Fruit fly (Drosophila melanogaster) whole organism, embryonic: ENCODE data around the gene CG15772.

Source experiments
- Ada2b ChIP-seq: fragments of 200-800 bp; sonication (Bioruptor generic); IDR thresholded peaks from 2 replicates; pipeline ENCODE4 v1.3.6; 2022; ENCODE audit warnings: missing biosample characterization, missing genetic modification characterization
- Adf1 ChIP-seq: fragments of 200-800 bp; sonication (Bioruptor generic); IDR thresholded peaks from 2 replicates; pipeline ENCODE4 v1.3.6; 2022; ENCODE audit warnings: missing biosample characterization, missing genetic modification characterization
- BtbVII ChIP-seq: fragments of 200-800 bp; sonication (Bioruptor generic); optimal IDR thresholded peaks from 3 replicates; lab custom pipeline; 2017; ENCODE audit warnings: missing biosample characterization, mild to moderate bottlenecking, missing genetic modification characterization
- CG12299 ChIP-seq: fragments of 200-800 bp; sonication (Bioruptor generic); optimal IDR thresholded peaks from 2 replicates; lab custom pipeline; 2018; ENCODE audit warnings: missing biosample characterization, mild to moderate bottlenecking, missing genetic modification characterization
- CG1647 ChIP-seq: fragments of 200-800 bp; sonication (Bioruptor generic); optimal IDR thresholded peaks from 3 replicates; lab custom pipeline; 2016; ENCODE audit warnings: missing biosample characterization, missing genetic modification characterization
- CG16813 ChIP-seq: fragments of 200-800 bp; sonication (Bioruptor generic); IDR thresholded peaks from 3 replicates; pipeline ENCODE4 v1.3.6; 2022; ENCODE audit warnings: missing biosample characterization, missing genetic modification characterization; ENCODE audit not compliant: partially characterized antibody
- CG17328 ChIP-seq: fragments of 200-800 bp; sonication (Bioruptor generic); IDR thresholded peaks from 2 replicates; pipeline ENCODE4 v1.3.6; 2022; ENCODE audit warnings: missing biosample characterization, missing genetic modification characterization
- CG2889 ChIP-seq: fragments of 200-800 bp; sonication (Bioruptor generic); IDR thresholded peaks from 3 replicates; pipeline ENCODE4 v1.3.6; 2022; ENCODE audit warnings: missing biosample characterization, missing genetic modification characterization
- CG30020 ChIP-seq: fragments of 200-800 bp; optimal IDR thresholded peaks from 2 replicates; lab custom pipeline; 2019; ENCODE audit warnings: missing biosample characterization, mild to moderate bottlenecking, missing genetic modification characterization, moderate library complexity
- CG34422 ChIP-seq: fragments of 200-800 bp; sonication (Bioruptor generic); IDR thresholded peaks from 3 replicates; pipeline ENCODE4 v1.3.6; 2022; ENCODE audit warnings: missing biosample characterization, missing genetic modification characterization
- CG3838 ChIP-seq: fragments of 200-800 bp; sonication (Bioruptor generic); optimal IDR thresholded peaks from 3 replicates; lab custom pipeline; 2016; ENCODE audit warnings: missing biosample characterization, missing genetic modification characterization
- CG6689 ChIP-seq: fragments of 200-800 bp; sonication (Bioruptor generic); IDR thresholded peaks from 2 replicates; pipeline ENCODE4 v1.3.6; 2022; ENCODE audit warnings: missing biosample characterization, missing genetic modification characterization
- CG6765 ChIP-seq: fragments of 200-800 bp; sonication (Bioruptor generic); optimal IDR thresholded peaks from 3 replicates; lab custom pipeline; 2017; ENCODE audit warnings: missing biosample characterization, mild to moderate bottlenecking, missing genetic modification characterization
- CG7271 ChIP-seq: fragments of 200-800 bp; sonication (Bioruptor generic); optimal IDR thresholded peaks from 2 replicates; lab custom pipeline; 2018; ENCODE audit warnings: missing biosample characterization, mild to moderate bottlenecking, missing genetic modification characterization, moderate library complexity
- CG8388 ChIP-seq: fragments of 200-800 bp; sonication (Bioruptor generic); optimal IDR thresholded peaks from 2 replicates; lab custom pipeline; 2019; ENCODE audit warnings: missing biosample characterization, mild to moderate bottlenecking, missing genetic modification characterization, moderate library complexity
- CG9817 ChIP-seq: fragments of 200-800 bp; sonication (Bioruptor generic); optimal IDR thresholded peaks from 2 replicates; lab custom pipeline; 2018; ENCODE audit warnings: missing biosample characterization, mild to moderate bottlenecking, missing genetic modification characterization, moderate library complexity
- CG9876 ChIP-seq: fragments of 200-800 bp; sonication (Bioruptor generic); optimal IDR thresholded peaks from 2 replicates; lab custom pipeline; 2016; ENCODE audit warnings: missing biosample characterization, missing genetic modification characterization
- Camta ChIP-seq: fragments of 200-800 bp; sonication (Bioruptor generic); optimal IDR thresholded peaks from 2 replicates; lab custom pipeline; 2016; ENCODE audit warnings: missing biosample characterization, missing genetic modification characterization
- Fer3 ChIP-seq: fragments of 200-800 bp; sonication (Bioruptor generic); optimal IDR thresholded peaks from 2 replicates; lab custom pipeline; 2018; ENCODE audit warnings: missing biosample characterization, mild to moderate bottlenecking, missing genetic modification characterization, moderate library complexity
- HLH3B ChIP-seq: fragments of 200-800 bp; sonication (Bioruptor generic); IDR thresholded peaks from 2 replicates; pipeline ENCODE4 v1.3.6; 2022; ENCODE audit warnings: missing biosample characterization, missing genetic modification characterization
- HLH4C ChIP-seq: fragments of 200-800 bp; sonication (Bioruptor generic); IDR thresholded peaks from 3 replicates; pipeline ENCODE4 v1.3.6; 2022; ENCODE audit warnings: missing biosample characterization, missing genetic modification characterization; ENCODE audit not compliant: partially characterized antibody
- HLH54F ChIP-seq: fragments of 200-800 bp; sonication (Bioruptor generic); optimal IDR thresholded peaks from 3 replicates; lab custom pipeline; 2016; ENCODE audit warnings: missing biosample characterization, missing genetic modification characterization
- Lpt ChIP-seq: fragments of >200 bp; optimal IDR thresholded peaks from 2 replicates; lab custom pipeline; 2018; ENCODE audit warnings: missing biosample characterization, missing genetic modification characterization
- Nf-YB ChIP-seq: fragments of 200-800 bp; sonication (Bioruptor generic); optimal IDR thresholded peaks from 3 replicates; lab custom pipeline; 2019; ENCODE audit warnings: missing biosample characterization, mild to moderate bottlenecking, missing genetic modification characterization, moderate library complexity
- Ravus ChIP-seq: fragments of 200-800 bp; sonication (Bioruptor generic); IDR thresholded peaks from 2 replicates; pipeline ENCODE4 v1.3.6; 2022; ENCODE audit warnings: missing biosample characterization, missing genetic modification characterization
- Sry-β ChIP-seq: fragments of 200-800 bp; sonication (Bioruptor generic); optimal IDR thresholded peaks from 2 replicates; lab custom pipeline; 2018; ENCODE audit warnings: missing biosample characterization, mild to moderate bottlenecking, missing genetic modification characterization, moderate library complexity
- TFAM ChIP-seq: fragments of 200-800 bp; sonication (Bioruptor generic); optimal IDR thresholded peaks from 2 replicates; lab custom pipeline; 2017; ENCODE audit warnings: missing biosample characterization, missing genetic modification characterization, inconsistent platforms
- cad ChIP-seq: fragments of >200 bp; optimal IDR thresholded peaks from 2 replicates; lab custom pipeline; 2017; ENCODE audit warnings: missing biosample characterization, missing genetic modification characterization
- dimm ChIP-seq: fragments of 200-800 bp; sonication (Bioruptor generic); IDR thresholded peaks from 2 replicates; pipeline ENCODE4 v1.3.6; 2022; ENCODE audit warnings: missing biosample characterization, missing genetic modification characterization
- dpn ChIP-seq, 2 experiments: fragments of 200-800 bp; sonication (Bioruptor generic); optimal IDR thresholded peaks; 3 replicates each; lab custom pipeline; 2016; ENCODE audit warnings: missing biosample characterization in 2 of 2, missing genetic modification characterization in 2 of 2
- fd64A ChIP-seq: fragments of 200-800 bp; sonication (Bioruptor generic); optimal IDR thresholded peaks from 3 replicates; lab custom pipeline; 2018; ENCODE audit warnings: missing biosample characterization, mild to moderate bottlenecking, missing genetic modification characterization
- gce ChIP-seq: fragments of 200-800 bp; sonication (Bioruptor generic); IDR thresholded peaks from 3 replicates; pipeline ENCODE4 v1.3.6; 2022; ENCODE audit warnings: missing biosample characterization, missing genetic modification characterization
- gro ChIP-seq: fragments of 200-800 bp; sonication (Bioruptor generic); optimal IDR thresholded peaks from 2 replicates; lab custom pipeline; 2016; ENCODE audit warnings: missing biosample characterization, missing genetic modification characterization
- hb ChIP-seq: fragments of 200-800 bp; sonication (Bioruptor generic); IDR thresholded peaks from 3 replicates; pipeline ENCODE4 v1.3.6; 2022; ENCODE audit warnings: missing biosample characterization, missing genetic modification characterization; ENCODE audit not compliant: partially characterized antibody
- kay ChIP-seq: fragments of 200-800 bp; sonication (Bioruptor generic); optimal IDR thresholded peaks from 2 replicates; lab custom pipeline; 2016; ENCODE audit warnings: missing biosample characterization, missing genetic modification characterization
- knrl ChIP-seq: fragments of 200-800 bp; sonication (Bioruptor generic); IDR thresholded peaks from 3 replicates; pipeline ENCODE4 v1.3.6; 2022; ENCODE audit warnings: missing biosample characterization, missing genetic modification characterization; ENCODE audit not compliant: partially characterized antibody
- nom ChIP-seq: fragments of 200-800 bp; sonication (Bioruptor generic); optimal IDR thresholded peaks from 2 replicates; lab custom pipeline; 2017; ENCODE audit warnings: missing biosample characterization, missing genetic modification characterization, mild to moderate bottlenecking, moderate library complexity, missing genetic modification reagents
- org-1 ChIP-seq: fragments of 200-800 bp; sonication (Bioruptor generic); optimal IDR thresholded peaks from 2 replicates; lab custom pipeline; 2017; ENCODE audit warnings: missing biosample characterization, missing genetic modification characterization
- pfk ChIP-seq: fragments of 200-800 bp; sonication (Bioruptor generic); optimal IDR thresholded peaks from 2 replicates; lab custom pipeline; 2018; ENCODE audit warnings: missing biosample characterization, mild to moderate bottlenecking, missing genetic modification characterization, moderate library complexity
- pum ChIP-seq: fragments of 200-800 bp; sonication (Bioruptor generic); optimal IDR thresholded peaks from 2 replicates; lab custom pipeline; 2016; ENCODE audit warnings: missing biosample characterization, missing genetic modification characterization
- repo ChIP-seq: fragments of 200-800 bp; sonication (Bioruptor generic); optimal IDR thresholded peaks from 2 replicates; lab custom pipeline; 2016; ENCODE audit warnings: missing biosample characterization, missing genetic modification characterization
- slp2 ChIP-seq: fragments of 200-800 bp; sonication (Bioruptor generic); optimal IDR thresholded peaks from 2 replicates; lab custom pipeline; 2016; ENCODE audit warnings: missing biosample characterization, missing genetic modification characterization
- sna ChIP-seq: fragments of 200-800 bp; sonication (Bioruptor generic); IDR thresholded peaks from 2 replicates; pipeline ENCODE4 v1.3.6; 2022; ENCODE audit warnings: missing biosample characterization, missing genetic modification characterization; ENCODE audit not compliant: partially characterized antibody
- sqz ChIP-seq: fragments of 200-800 bp; sonication (Bioruptor generic); optimal IDR thresholded peaks from 3 replicates; lab custom pipeline; 2018; ENCODE audit warnings: missing biosample characterization, mild to moderate bottlenecking, missing genetic modification characterization
- ttk ChIP-seq: fragments of 200-800 bp; sonication (Bioruptor generic); IDR thresholded peaks from 2 replicates; pipeline ENCODE4 v2.1.2; 2022; ENCODE audit warnings: missing biosample characterization, missing genetic modification characterization
- unpg ChIP-seq: fragments of 200-800 bp; sonication (Bioruptor generic); optimal IDR thresholded peaks from 3 replicates; lab custom pipeline; 2018; ENCODE audit warnings: missing biosample characterization, mild to moderate bottlenecking, missing genetic modification characterization, moderate library complexity
- vvl ChIP-seq: fragments of 200-800 bp; sonication (Bioruptor generic); IDR thresholded peaks from 2 replicates; pipeline ENCODE4 v1.3.6; 2022; ENCODE audit warnings: missing biosample characterization, missing genetic modification characterization
- wdn ChIP-seq: fragments of 200-800 bp; sonication (Bioruptor generic); IDR thresholded peaks from 2 replicates; pipeline ENCODE4 v1.3.6; 2022; ENCODE audit warnings: missing biosample characterization, missing genetic modification characterization
- zen2 ChIP-seq: fragments of 200-800 bp; sonication (Bioruptor generic); IDR thresholded peaks from 3 replicates; pipeline ENCODE4 v1.3.6; 2022; ENCODE audit warnings: missing biosample characterization, missing genetic modification characterization; ENCODE audit not compliant: partially characterized antibody
- zf30C ChIP-seq: fragments of 200-800 bp; sonication (Bioruptor generic); optimal IDR thresholded peaks from 3 replicates; lab custom pipeline; 2018; ENCODE audit warnings: missing biosample characterization, mild to moderate bottlenecking, missing genetic modification characterization

CG15772 gene

dm6 chrX:5737676-5738220, 14.3 kb upstream of the CG15772 start, which contains the start of gene Snx27 (continued):
- TF ChIP-seq sqz (GFP tag; lab: Kevin White, UChicago) = peak; percentile 21
- no peak for TF ChIP-seq slp2 (GFP tag; lab: Kevin White, UChicago)
- TF ChIP-seq Adf1 (GFP tag; lab: Robert Waterston, UW) = 0 out of 2 replicates have a peak, but pooled peaks have one; percentile 5
- peak; percentile 21 for TF ChIP-seq CG7271 (tag; lab: Kevin White, UChicago)
- TF ChIP-seq CG17328 = peak; percentile 31; the same call in 1 of the 2 replicates
- peak; percentile 99 for TF ChIP-seq sna
- TF ChIP-seq CG8388 (GFP tag; lab: Kevin White, UChicago) = peak; percentile 25
- TF ChIP-seq CG2889 = no peak
- no peak; the same call in 2 of the 3 replicates for TF ChIP-seq gce (GFP tag; lab: Robert Waterston, UW)
- TF ChIP-seq nom (GFP tag; lab: Kevin White, UChicago) = peak; percentile 36
- TF ChIP-seq Nf-YB (GFP tag; lab: Kevin White, UChicago) = peak; percentile 4
- TF ChIP-seq cad (GFP tag; lab: Kevin White, UChicago) = no peak
- TF ChIP-seq unpg = peak; percentile 11
- peak; percentile 56 for TF ChIP-seq HLH54F (GFP tag; lab: Kevin White, UChicago)
- TF ChIP-seq CG6689 (GFP tag; lab: Robert Waterston, UW) = no peak
- peak; percentile 37; the same call in 1 of the 3 replicates for TF ChIP-seq CG34422 (GFP tag; lab: Robert Waterston, UW)
- TF ChIP-seq repo (GFP tag; lab: Kevin White, UChicago) = peak; percentile 8
- TF ChIP-seq Ravus (GFP tag; lab: Robert Waterston, UW) = no peak
- peak; percentile 100 for TF ChIP-seq CG16813
- TF ChIP-seq kay (GFP tag; lab: Kevin White, UChicago) = no peak
- TF ChIP-seq TFAM = no peak
- no peak for TF ChIP-seq CG3838 (GFP tag; lab: Kevin White, UChicago)
- no peak for TF ChIP-seq dimm (GFP tag; lab: Robert Waterston, UW)
- no peak for TF ChIP-seq Ada2b
- TF ChIP-seq CG9817 (tag; lab: Kevin White, UChicago) = peak; percentile 33
- TF ChIP-seq Camta = peak; percentile 6
- TF ChIP-seq dpn (GFP tag; optimal IDR thresholded peaks at IDR 0.05; lab: Kevin White, UChicago) = peak; percentile 32 to 68
- no peak for TF ChIP-seq zf30C
- no peak for TF ChIP-seq CG6765 (GFP tag; lab: Kevin White, UChicago)
- peak; percentile 60 for TF ChIP-seq CG1647 (GFP tag; lab: Kevin White, UChicago)
- TF ChIP-seq pfk (GFP tag; lab: Kevin White, UChicago) = peak; percentile 18
- TF ChIP-seq Sry-β = no peak
- TF ChIP-seq pum = peak; percentile 13
- TF ChIP-seq HLH4C (GFP tag; lab: Robert Waterston, UW) = peak; percentile 99
- TF ChIP-seq fd64A = no peak
- TF ChIP-seq CG30020 (tag; lab: Kevin White, UChicago) = peak; percentile 42
- no peak for TF ChIP-seq BtbVII
- TF ChIP-seq zen2 (GFP tag; lab: Robert Waterston, UW) = peak; percentile 99
- peak; percentile 60; the same call in 1 of the 2 replicates for TF ChIP-seq vvl (GFP tag; lab: Robert Waterston, UW)
- TF ChIP-seq wdn (GFP tag; lab: Robert Waterston, UW) = no peak
- peak; percentile 34; the same call in 1 of the 2 replicates for TF ChIP-seq HLH3B (GFP tag; lab: Robert Waterston, UW)
- TF ChIP-seq CG12299 = no peak
- TF ChIP-seq Fer3 = peak; percentile 9
- TF ChIP-seq knrl (GFP tag; lab: Robert Waterston, UW) = peak; percentile 99
- no peak for TF ChIP-seq org-1 (GFP tag; lab: Kevin White, UChicago)
- peak; percentile 100 for TF ChIP-seq hb
- TF ChIP-seq ttk (GFP tag; lab: Robert Waterston, UW) = no peak
- TF ChIP-seq CG9876 (GFP tag; lab: Kevin White, UChicago) = peak; percentile 46
- TF ChIP-seq Lpt (GFP tag; lab: Kevin White, UChicago) = no peak
- peak; percentile 83 for TF ChIP-seq gro (GFP tag; lab: Kevin White, UChicago)
